Worm (Caenorhabditis elegans) whole organism, mixed stage, embryonic: ENCODE measurements around the gene Y42H9AR.1.
A peak's percentile ranks its signal among the peaks of the same experiment; 100 is the strongest.

Experiments
- bed-3 ChIP-seq: fragments of 200-800 bp; sonication (Bioruptor generic); optimal IDR thresholded peaks from 3 replicates; lab custom pipeline; 2018; ENCODE audit warnings: mild to moderate bottlenecking, missing genetic modification characterization, moderate library complexity, missing compliant biosample characterization
- blmp-1 ChIP-seq: fragments of 150-350 bp; optimal IDR thresholded peaks from 2 replicates; lab custom pipeline; 2014; ENCODE audit warnings: missing biosample characterization, missing genetic modification characterization
- ceh-39 ChIP-seq: fragments of 150-350 bp; optimal IDR thresholded peaks from 2 replicates; lab custom pipeline; 2014; ENCODE audit warnings: missing biosample characterization, missing genetic modification characterization
- ceh-43 ChIP-seq: fragments of 200-800 bp; sonication (Bioruptor generic); optimal IDR thresholded peaks from 2 replicates; lab custom pipeline; 2018; ENCODE audit warnings: mild to moderate bottlenecking, missing genetic modification characterization, moderate library complexity, missing compliant biosample characterization
- ceh-83 ChIP-seq: fragments of 200-800 bp; sonication (Bioruptor generic); optimal IDR thresholded peaks from 2 replicates; lab custom pipeline; 2018; ENCODE audit warnings: mild to moderate bottlenecking, missing genetic modification characterization, missing compliant biosample characterization
- ces-1 ChIP-seq: fragments of 150-350 bp; optimal IDR thresholded peaks from 2 replicates; lab custom pipeline; 2014; ENCODE audit warnings: missing biosample characterization, missing genetic modification reagents, missing genetic modification characterization
- cnd-1 ChIP-seq: fragments of 200-800 bp; sonication (Bioruptor generic); optimal IDR thresholded peaks from 2 replicates; lab custom pipeline; 2018; ENCODE audit warnings: mild to moderate bottlenecking, missing genetic modification characterization, missing compliant biosample characterization
- drap-1 ChIP-seq: fragments of 200-800 bp; sonication (Bioruptor generic); optimal IDR thresholded peaks from 3 replicates; lab custom pipeline; 2018; ENCODE audit warnings: mild to moderate bottlenecking, missing genetic modification characterization, missing compliant biosample characterization
- elt-1 ChIP-seq: sonication (generic microtip); optimal IDR thresholded peaks from 2 replicates; lab custom pipeline; 2017; ENCODE audit warnings: missing genetic modification characterization, mild to moderate bottlenecking, missing compliant biosample characterization, antibody characterized with exemption, moderate library complexity, borderline replicate concordance; ENCODE audit not compliant: insufficient read depth
- elt-3 ChIP-seq: fragments of 150-350 bp; optimal IDR thresholded peaks from 2 replicates; lab custom pipeline; 2014; ENCODE audit warnings: missing biosample characterization, missing genetic modification characterization
- flh-1 ChIP-seq: fragments of 200-800 bp; sonication (Bioruptor generic); optimal IDR thresholded peaks from 2 replicates; lab custom pipeline; 2018; ENCODE audit warnings: mild to moderate bottlenecking, missing genetic modification characterization, moderate library complexity, missing compliant biosample characterization
- ham-2 ChIP-seq: fragments of 200-800 bp; sonication (Bioruptor generic); optimal IDR thresholded peaks from 2 replicates; lab custom pipeline; 2018; ENCODE audit warnings: mild to moderate bottlenecking, missing genetic modification characterization, missing compliant biosample characterization
- hlh-1 ChIP-seq: fragments of 150-350 bp; optimal IDR thresholded peaks from 2 replicates; lab custom pipeline; 2014; ENCODE audit warnings: missing biosample characterization, missing genetic modification reagents, missing genetic modification characterization
- lin-13 ChIP-seq: fragments of 150-350 bp; optimal IDR thresholded peaks from 2 replicates; lab custom pipeline; 2014; ENCODE audit warnings: missing biosample characterization, missing genetic modification characterization
- lin-32 ChIP-seq: fragments of 200-800 bp; sonication (Bioruptor generic); optimal IDR thresholded peaks from 2 replicates; lab custom pipeline; 2018; ENCODE audit warnings: mild to moderate bottlenecking, missing genetic modification characterization, missing compliant biosample characterization
- lsy-2 ChIP-seq: fragments of 150-350 bp; optimal IDR thresholded peaks from 2 replicates; lab custom pipeline; 2014; ENCODE audit warnings: missing biosample characterization, missing genetic modification characterization
- mab-5 ChIP-seq: fragments of 150-350 bp; optimal IDR thresholded peaks from 2 replicates; lab custom pipeline; 2014; ENCODE audit warnings: missing biosample characterization, missing genetic modification characterization
- mep-1 ChIP-seq: fragments of 150-350 bp; optimal IDR thresholded peaks from 2 replicates; lab custom pipeline; 2017; ENCODE audit warnings: missing biosample characterization, missing genetic modification reagents, missing genetic modification characterization, inconsistent platforms
- mls-2 ChIP-seq: sonication (generic microtip); optimal IDR thresholded peaks from 2 replicates; lab custom pipeline; 2016; ENCODE audit warnings: mild to moderate bottlenecking, missing genetic modification characterization, moderate library complexity, missing compliant biosample characterization
- nhr-12 ChIP-seq: fragments of 150-350 bp; optimal IDR thresholded peaks from 2 replicates; lab custom pipeline; 2014; ENCODE audit warnings: missing biosample characterization, missing genetic modification characterization
- nhr-237 ChIP-seq: fragments of 150-350 bp; optimal IDR thresholded peaks from 2 replicates; lab custom pipeline; 2014; ENCODE audit warnings: missing biosample characterization, missing genetic modification characterization
- nhr-28 ChIP-seq: fragments of 150-350 bp; optimal IDR thresholded peaks from 2 replicates; lab custom pipeline; 2014; ENCODE audit warnings: missing biosample characterization, missing genetic modification characterization
- nhr-76 ChIP-seq: sonication (generic microtip); optimal IDR thresholded peaks from 2 replicates; lab custom pipeline; 2017; ENCODE audit warnings: missing biosample characterization, missing genetic modification characterization
- sem-2 ChIP-seq: fragments of 200-800 bp; sonication (Bioruptor generic); optimal IDR thresholded peaks from 2 replicates; lab custom pipeline; 2018; ENCODE audit warnings: mild to moderate bottlenecking, missing genetic modification characterization, missing compliant biosample characterization
- snpc-4 ChIP-seq: fragments of 150-350 bp; optimal IDR thresholded peaks from 2 replicates; lab custom pipeline; 2014; ENCODE audit warnings: missing biosample characterization, missing genetic modification characterization
- sptf-1 ChIP-seq: sonication (generic microtip); optimal IDR thresholded peaks from 2 replicates; lab custom pipeline; 2017; ENCODE audit warnings: mild to moderate bottlenecking, missing genetic modification characterization, moderate library complexity, missing compliant biosample characterization
- tbx-8 ChIP-seq: fragments of 200-800 bp; sonication (Bioruptor generic); optimal IDR thresholded peaks from 2 replicates; lab custom pipeline; 2018; ENCODE audit warnings: mild to moderate bottlenecking, missing genetic modification characterization, moderate library complexity, missing compliant biosample characterization
- unc-39 ChIP-seq: fragments of 150-350 bp; optimal IDR thresholded peaks from 2 replicates; lab custom pipeline; 2014; ENCODE audit warnings: missing biosample characterization, missing genetic modification characterization
- unc-62 ChIP-seq: fragments of 150-350 bp; optimal IDR thresholded peaks from 2 replicates; lab custom pipeline; 2014; ENCODE audit warnings: missing biosample characterization, missing genetic modification reagents, missing genetic modification characterization
- zip-8 ChIP-seq: fragments of 150-350 bp; optimal IDR thresholded peaks from 2 replicates; lab custom pipeline; 2014; ENCODE audit warnings: missing biosample characterization, missing genetic modification characterization
- ztf-11 ChIP-seq: fragments of 150-350 bp; optimal IDR thresholded peaks from 2 replicates; lab custom pipeline; 2014; ENCODE audit warnings: missing biosample characterization, missing genetic modification characterization

Y42H9AR.1 gene

DNA sequence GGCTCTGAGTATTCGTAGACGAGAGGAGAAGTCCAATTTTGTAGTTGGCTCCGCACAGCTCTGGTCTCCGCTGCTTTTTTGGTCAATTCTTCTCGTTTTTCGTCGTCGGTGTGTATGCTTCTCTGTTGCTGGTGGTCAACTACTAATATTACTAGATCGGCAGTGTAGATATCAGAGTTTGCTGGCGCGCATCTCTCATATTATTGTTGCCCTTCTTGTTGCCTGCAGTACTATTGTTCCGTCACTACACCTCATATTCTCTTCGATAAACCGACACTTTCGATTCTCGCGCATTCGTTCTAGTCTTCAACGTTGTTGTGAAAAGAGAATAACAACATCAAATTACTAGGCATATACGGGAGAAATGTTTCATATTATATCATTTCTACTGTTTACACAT, 33.0 kb upstream of the Y42H9AR.1 start:
- TF ChIP-seq nhr-12 (tag; lab: Kevin White, UChicago) (no peak), ceh-39 (tag; lab: Kevin White, UChicago) (no peak), tbx-8 (GFP tag; lab: Kevin White, UChicago) (no peak), snpc-4 (no peak), nhr-76 (no peak), mls-2 (tag; lab: Kevin White, UChicago) (no peak), drap-1 (GFP tag; lab: Kevin White, UChicago) (no peak), lin-32 (GFP tag; lab: Kevin White, UChicago) (no peak), ztf-11 (tag; lab: Kevin White, UChicago) (no peak), unc-62 (GFP tag; lab: Kevin White, UChicago) (no peak), elt-1 (tag; lab: Kevin White, UChicago) (no peak), ces-1 (no peak), mep-1 (tag; lab: Kevin White, UChicago) (no peak), blmp-1 (no peak), elt-3 (tag; lab: Kevin White, UChicago) (no peak), ham-2 (GFP tag; lab: Kevin White, UChicago) (no peak)

DNA sequence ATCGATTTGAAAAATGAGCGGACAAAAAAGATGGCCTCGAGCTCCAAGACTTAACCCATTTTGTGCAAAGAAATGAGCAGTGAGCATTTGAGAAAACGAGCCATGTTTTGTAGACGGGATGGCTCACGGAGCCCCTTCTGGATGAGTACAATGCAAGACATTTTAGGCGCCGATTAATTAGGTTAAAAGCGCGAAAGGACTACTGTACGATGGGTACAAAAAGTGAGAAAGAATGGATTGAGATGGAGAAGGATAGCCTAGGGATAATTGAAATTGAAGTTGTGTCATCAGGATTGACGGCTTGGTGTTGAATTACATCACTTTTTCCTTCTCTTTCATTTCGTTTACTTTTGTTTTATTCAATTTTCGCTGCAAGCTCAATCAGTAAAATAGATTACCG, 32.4 kb upstream of the Y42H9AR.1 start:
- TF ChIP-seq mab-5 (tag; lab: Kevin White, UChicago), result no peak
- TF ChIP-seq ces-1, result peak; percentile 53

DNA sequence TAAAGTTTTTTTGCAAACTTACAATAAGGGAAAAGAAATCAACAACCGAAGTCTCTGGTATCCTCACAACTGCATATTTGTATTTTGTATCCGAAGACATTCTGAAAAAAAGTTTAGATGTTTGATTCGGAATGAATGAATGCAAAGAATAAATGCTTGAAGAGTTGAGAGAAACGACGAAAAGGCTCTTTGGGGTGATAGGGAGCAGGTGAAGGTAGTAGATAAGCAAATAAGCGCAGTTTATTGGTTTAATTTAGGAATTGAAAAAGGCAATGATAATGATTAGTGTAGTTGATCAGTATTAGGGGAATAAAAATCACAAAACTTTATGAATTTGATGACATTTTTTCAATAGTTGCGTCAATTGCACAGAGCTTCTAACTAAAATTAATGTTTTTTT, 26.6 kb upstream of the Y42H9AR.1 start, which contains the start of gene nsy-7:
Gene nsy-7 (minus strand): TSS at position 101 of the 400 bp plus-strand sequence.
- TF ChIP-seq sem-2 (GFP tag; lab: Kevin White, UChicago), result no peak
- no peak for TF ChIP-seq mab-5 (tag; lab: Kevin White, UChicago)
- no peak for TF ChIP-seq snpc-4
- no peak for TF ChIP-seq nhr-28 (tag; lab: Kevin White, UChicago)
- no peak for TF ChIP-seq sptf-1 (tag; lab: Kevin White, UChicago)
- no peak for TF ChIP-seq zip-8 (tag; lab: Kevin White, UChicago)
- no peak for TF ChIP-seq drap-1 (GFP tag; lab: Kevin White, UChicago)
- TF ChIP-seq, all 35 proteins: peak for 0

DNA sequence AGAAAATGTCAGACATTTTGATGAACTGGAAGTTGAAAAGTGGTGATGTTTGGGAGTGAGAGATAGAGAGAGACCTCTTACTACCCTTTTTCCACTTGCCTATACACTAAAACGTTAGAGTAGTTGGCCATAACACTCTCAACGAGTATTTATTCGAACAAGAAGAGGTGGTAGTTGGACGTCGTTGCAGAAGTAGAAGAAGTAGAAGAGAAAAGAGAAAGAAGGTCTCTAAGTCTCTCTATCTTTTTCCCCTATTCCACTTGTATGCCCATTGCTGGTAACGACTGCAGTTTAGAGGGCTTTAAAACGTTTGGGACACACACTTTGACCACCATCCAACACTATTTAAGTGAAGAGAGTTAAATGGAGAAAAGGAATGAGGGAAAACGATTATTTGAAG, 21.7 kb upstream of the Y42H9AR.1 start:
- no peak for TF ChIP-seq blmp-1
- no peak for TF ChIP-seq ceh-83
- TF ChIP-seq mab-5 (tag; lab: Kevin White, UChicago), result no peak
- TF ChIP-seq sem-2 (GFP tag; lab: Kevin White, UChicago), result no peak
- TF ChIP-seq unc-39 (tag; lab: Kevin White, UChicago), result no peak
- no peak for TF ChIP-seq nhr-28 (tag; lab: Kevin White, UChicago)
- TF ChIP-seq mep-1 (tag; lab: Kevin White, UChicago), result no peak
- TF ChIP-seq hlh-1 (tag; lab: Kevin White, UChicago), result no peak
- TF ChIP-seq sptf-1 (tag; lab: Kevin White, UChicago), result no peak
- no peak for TF ChIP-seq ceh-39 (tag; lab: Kevin White, UChicago)
- TF ChIP-seq ces-1, result no peak
- no peak for TF ChIP-seq bed-3 (GFP tag; lab: Kevin White, UChicago)
- TF ChIP-seq cnd-1 (tag; lab: Kevin White, UChicago), result no peak
- no peak for TF ChIP-seq lsy-2
- no peak for TF ChIP-seq zip-8 (tag; lab: Kevin White, UChicago)
- TF ChIP-seq flh-1 (GFP tag; lab: Kevin White, UChicago), result no peak
- no peak for TF ChIP-seq ceh-43 (GFP tag; lab: Kevin White, UChicago)
- no peak for TF ChIP-seq nhr-12 (tag; lab: Kevin White, UChicago)
- TF ChIP-seq drap-1 (GFP tag; lab: Kevin White, UChicago), result no peak
- no peak for TF ChIP-seq nhr-237 (tag; lab: Kevin White, UChicago)
- TF ChIP-seq, all 35 proteins: peak for 0

DNA sequence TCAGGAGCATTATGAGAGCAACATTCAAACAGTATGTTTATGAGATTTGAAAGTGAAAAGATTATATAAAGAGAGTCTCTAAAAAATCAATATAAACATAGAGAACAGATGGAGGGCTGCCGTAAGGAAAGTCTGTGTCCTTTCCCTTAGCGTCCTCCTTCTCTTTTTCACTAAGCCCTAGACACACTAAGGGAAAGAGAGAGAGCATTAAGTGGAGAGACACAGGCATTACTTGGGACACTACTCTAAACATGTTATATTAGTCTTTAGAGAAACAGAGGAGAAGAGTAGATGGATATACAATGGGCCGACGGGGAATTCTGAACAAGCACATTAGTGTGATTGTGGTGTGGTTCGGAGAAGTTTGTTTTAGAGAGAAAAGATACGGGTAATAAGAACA, 16.8 kb upstream of the Y42H9AR.1 start:
- TF ChIP-seq bed-3 (GFP tag; lab: Kevin White, UChicago), result no peak
- TF ChIP-seq lsy-2, result no peak
- no peak for TF ChIP-seq elt-1 (tag; lab: Kevin White, UChicago)
- TF ChIP-seq sem-2 (GFP tag; lab: Kevin White, UChicago), result no peak
- no peak for TF ChIP-seq lin-13 (tag; lab: Kevin White, UChicago)
- TF ChIP-seq ces-1, result peak; percentile 75
- TF ChIP-seq, all 35 proteins: peak for 1
